Worm (Caenorhabditis elegans) whole organism, L4 larva: ENCODE data around the gene asp-6.

Source experiments
- D1046.2 ChIP-seq: fragments of 200-800 bp; sonication (Bioruptor generic); IDR thresholded peaks from 2 replicates; pipeline ENCODE4 v1.3.6; 2022; ENCODE audit warnings: missing genetic modification characterization, missing compliant biosample characterization
- R02D3.7 ChIP-seq: fragments of 150-350 bp; sonication (generic microtip); optimal IDR thresholded peaks from 3 replicates; lab custom pipeline; 2014; ENCODE audit warnings: missing biosample characterization, missing genetic modification characterization
- Y105C5A.15 ChIP-seq: fragments of 200-800 bp; sonication (Bioruptor generic); IDR thresholded peaks from 2 replicates; pipeline ENCODE4 v1.3.6; 2022; ENCODE audit warnings: missing genetic modification characterization, missing compliant biosample characterization
- Y48G9A.11 ChIP-seq: fragments of 200-800 bp; sonication (Bioruptor generic); IDR thresholded peaks from 2 replicates; pipeline ENCODE4 v1.3.6; 2022; ENCODE audit warnings: missing genetic modification reagents, missing genetic modification characterization, missing compliant biosample characterization
- Y5F2A.4 ChIP-seq: fragments of 200-800 bp; sonication (Bioruptor generic); optimal IDR thresholded peaks from 2 replicates; lab custom pipeline; 2018; ENCODE audit warnings: mild to moderate bottlenecking, missing genetic modification characterization, missing compliant biosample characterization
- aha-1 ChIP-seq: fragments of 150-350 bp; peaks from one replicate; lab custom pipeline; 2014; ENCODE audit warnings: missing biosample characterization, missing genetic modification characterization
- ceh-20 ChIP-seq: fragments of 200-800 bp; sonication (Bioruptor generic); IDR thresholded peaks from 2 replicates; pipeline ENCODE4 v1.3.6; 2022; ENCODE audit warnings: missing genetic modification reagents, missing genetic modification characterization, missing compliant biosample characterization
- ceh-44 ChIP-seq: fragments of 200-800 bp; sonication (Bioruptor generic); IDR thresholded peaks from 2 replicates; pipeline ENCODE4 v1.3.6; 2022; ENCODE audit warnings: missing genetic modification reagents, missing genetic modification characterization, missing compliant biosample characterization
- ctbp-1 ChIP-seq: fragments of 200-800 bp; sonication (Bioruptor generic); IDR thresholded peaks from 2 replicates; pipeline ENCODE4 v1.3.6; 2022; ENCODE audit warnings: missing genetic modification reagents, missing genetic modification characterization, missing compliant biosample characterization
- daf-16 ChIP-seq, 3 experiments: sonication (generic microtip); optimal IDR thresholded peaks; 2 replicates each; lab custom pipeline; 2016 to 2017; ENCODE audit warnings: missing genetic modification characterization in 3 of 3, missing genetic modification reagents in 3 of 3, mild to moderate bottlenecking in 2 of 3, missing compliant biosample characterization in 2 of 3, missing biosample characterization in 1 of 3, moderate library complexity in 1 of 3
- dmd-9 ChIP-seq: fragments of 200-800 bp; sonication (Bioruptor generic); IDR thresholded peaks from 2 replicates; pipeline ENCODE4 v1.3.6; 2022; ENCODE audit warnings: missing genetic modification reagents, missing genetic modification characterization, missing compliant biosample characterization
- duxl-1 ChIP-seq: sonication (generic microtip); optimal IDR thresholded peaks from 2 replicates; lab custom pipeline; 2016; ENCODE audit warnings: mild to moderate bottlenecking, missing genetic modification characterization, moderate library complexity, missing compliant biosample characterization; ENCODE audit not compliant: poor library complexity
- egl-43 ChIP-seq: fragments of 200-800 bp; sonication (Bioruptor generic); IDR thresholded peaks from 2 replicates; pipeline ENCODE4 v1.3.6; 2022; ENCODE audit warnings: missing genetic modification reagents, missing genetic modification characterization, missing compliant biosample characterization
- fkh-10 ChIP-seq: fragments of 150-350 bp; optimal IDR thresholded peaks from 2 replicates; lab custom pipeline; 2014; ENCODE audit warnings: missing biosample characterization, missing genetic modification reagents, missing genetic modification characterization
- hlh-11 ChIP-seq: fragments of 200-800 bp; sonication (Bioruptor generic); optimal IDR thresholded peaks from 2 replicates; lab custom pipeline; 2018; ENCODE audit warnings: mild to moderate bottlenecking, missing genetic modification characterization, missing compliant biosample characterization
- lin-29 ChIP-seq: fragments of 200-800 bp; sonication (Bioruptor generic); IDR thresholded peaks from 2 replicates; pipeline ENCODE4 v1.3.6; 2022; ENCODE audit warnings: missing genetic modification reagents, missing genetic modification characterization, missing compliant biosample characterization
- lin-39 ChIP-seq: fragments of 150-350 bp; optimal IDR thresholded peaks from 2 replicates; lab custom pipeline; 2014; ENCODE audit warnings: missing biosample characterization, missing genetic modification reagents, missing genetic modification characterization
- madf-5 ChIP-seq, 2 experiments: fragments of 200-800 bp; sonication (Bioruptor generic); IDR thresholded peaks; 2 replicates each; pipeline ENCODE4 v1.3.6; 2022; ENCODE audit warnings: missing compliant biosample characterization in 2 of 2, missing genetic modification characterization in 2 of 2
- mdl-1 ChIP-seq, 2 experiments: fragments of 150-350 bp in 1 of 2; sonication (generic microtip) in 1 of 2; optimal IDR thresholded peaks; 2 replicates each; lab custom pipeline; 2014 to 2017; ENCODE audit warnings: missing biosample characterization in 2 of 2, missing genetic modification characterization in 2 of 2
- mes-2 ChIP-seq: sonication (generic microtip); optimal IDR thresholded peaks from 2 replicates; lab custom pipeline; 2016; ENCODE audit warnings: missing genotype, mild to moderate bottlenecking, missing genetic modification characterization, missing compliant biosample characterization; ENCODE audit not compliant: poor library complexity, severe bottlenecking
- nhr-10 ChIP-seq: fragments of 150-350 bp; optimal IDR thresholded peaks from 2 replicates; lab custom pipeline; 2014; ENCODE audit warnings: missing biosample characterization, missing genetic modification characterization
- nhr-102 ChIP-seq: sonication (generic microtip); optimal IDR thresholded peaks from 2 replicates; lab custom pipeline; 2016; ENCODE audit warnings: mild to moderate bottlenecking, missing genetic modification characterization, moderate library complexity, missing compliant biosample characterization
- nhr-11 ChIP-seq: fragments of 150-350 bp; optimal IDR thresholded peaks from 2 replicates; lab custom pipeline; 2014; ENCODE audit warnings: missing biosample characterization, missing genetic modification characterization
- nhr-25 ChIP-seq: sonication (generic microtip); optimal IDR thresholded peaks from 2 replicates; lab custom pipeline; 2017; ENCODE audit warnings: missing genetic modification characterization, mild to moderate bottlenecking, missing compliant biosample characterization, antibody characterized with exemption, moderate library complexity, borderline replicate concordance; ENCODE audit not compliant: insufficient read depth
- nhr-28 ChIP-seq: fragments of 150-350 bp; optimal IDR thresholded peaks from 2 replicates; lab custom pipeline; 2014; ENCODE audit warnings: missing biosample characterization, missing genetic modification characterization
- nhr-41 ChIP-seq: fragments of 200-800 bp; sonication (Bioruptor generic); IDR thresholded peaks from 2 replicates; pipeline ENCODE4 v1.3.6; 2022; ENCODE audit warnings: missing genetic modification reagents, missing genetic modification characterization, missing compliant biosample characterization
- nhr-6 ChIP-seq: fragments of 150-350 bp; optimal IDR thresholded peaks from 2 replicates; lab custom pipeline; 2014; ENCODE audit warnings: missing biosample characterization, missing genetic modification characterization
- php-3 ChIP-seq: fragments of 200-800 bp; sonication (Bioruptor generic); IDR thresholded peaks from 2 replicates; pipeline ENCODE4 v1.3.6; 2022; ENCODE audit warnings: missing genetic modification reagents, missing genetic modification characterization, missing compliant biosample characterization
- pqm-1 ChIP-seq: sonication (generic microtip); optimal IDR thresholded peaks from 2 replicates; lab custom pipeline; 2017; ENCODE audit warnings: missing biosample characterization, missing genetic modification characterization
- rbr-2 ChIP-seq: sonication (generic microtip); optimal IDR thresholded peaks from 2 replicates; lab custom pipeline; 2016; ENCODE audit warnings: missing genotype, missing genetic modification characterization, missing compliant biosample characterization
- saeg-2 ChIP-seq: fragments of 200-800 bp; sonication (Bioruptor generic); IDR thresholded peaks from 2 replicates; pipeline ENCODE4 v1.3.6; 2022; ENCODE audit warnings: missing genetic modification reagents, missing genetic modification characterization, missing compliant biosample characterization
- snpc-1.2 ChIP-seq: fragments of 200-800 bp; sonication (Bioruptor generic); IDR thresholded peaks from 2 replicates; pipeline ENCODE4 v1.3.6; 2022; ENCODE audit warnings: missing genetic modification reagents, missing genetic modification characterization, missing compliant biosample characterization
- spr-3 ChIP-seq: fragments of 200-800 bp; sonication (Bioruptor generic); optimal IDR thresholded peaks from 2 replicates; lab custom pipeline; 2018; ENCODE audit warnings: mild to moderate bottlenecking, missing genetic modification characterization, missing compliant biosample characterization
- unc-130 ChIP-seq: sonication (generic microtip); optimal IDR thresholded peaks from 2 replicates; lab custom pipeline; 2016; ENCODE audit warnings: missing genetic modification reagents, missing genetic modification characterization, missing compliant biosample characterization
- unc-39 ChIP-seq: sonication (generic microtip); optimal IDR thresholded peaks from 2 replicates; lab custom pipeline; 2017; ENCODE audit warnings: missing biosample characterization, missing genetic modification characterization
- unc-62 ChIP-seq, 3 experiments: fragments of 150-350 bp in 1 of 3; sonication (generic microtip); optimal IDR thresholded peaks in 2 of 3; peaks in 1 of 3; 1 replicate in 1 of 3; 2 replicates in 2 of 3; lab custom pipeline; 2014 to 2017; ENCODE audit warnings: missing biosample characterization in 3 of 3, missing genetic modification characterization in 3 of 3, missing genetic modification reagents in 3 of 3, missing genotype in 1 of 3
- zfp-3 ChIP-seq: fragments of 200-800 bp; sonication (Bioruptor generic); conservative IDR thresholded peaks from 2 replicates; pipeline ENCODE4 v1.3.6; 2022; ENCODE audit warnings: missing genetic modification reagents, missing genetic modification characterization, missing compliant biosample characterization
- zip-11 ChIP-seq: fragments of 200-800 bp; sonication (Bioruptor generic); IDR thresholded peaks from 2 replicates; pipeline ENCODE4 v1.3.6; 2022; ENCODE audit warnings: missing genetic modification characterization, missing compliant biosample characterization
- zip-2 ChIP-seq: fragments of 150-350 bp; optimal IDR thresholded peaks from 2 replicates; lab custom pipeline; 2014; ENCODE audit warnings: missing biosample characterization, missing genetic modification characterization
- ztf-11 ChIP-seq: fragments of 150-350 bp; optimal IDR thresholded peaks from 2 replicates; lab custom pipeline; 2014; ENCODE audit warnings: missing biosample characterization, missing genetic modification characterization

Gene asp-6

ce11 chrV:8243201-8243600 is 25.5 kb downstream of the asp-6 start:
- TF ChIP-seq rbr-2 (tag; lab: Kevin White, UChicago) (no peak), zip-11 (GFP tag; lab: Robert Waterston, UW) (no peak), saeg-2 (GFP tag; lab: Robert Waterston, UW) (no peak), aha-1 (tag; lab: Kevin White, UChicago) (peak; percentile 29), lin-39 (tag; lab: Kevin White, UChicago) (no peak), lin-29 (GFP tag; lab: Robert Waterston, UW) (no peak), mes-2 (tag; lab: Kevin White, UChicago) (no peak), nhr-41 (GFP tag; lab: Robert Waterston, UW) (no peak), dmd-9 (GFP tag; lab: Robert Waterston, UW) (no peak), unc-39 (no peak), Y5F2A.4 (GFP tag; lab: Kevin White, UChicago) (no peak), egl-43 (GFP tag; lab: Robert Waterston, UW) (no peak), nhr-25 (tag; lab: Kevin White, UChicago) (no peak), ceh-20 (no peak), R02D3.7 (tag; lab: Kevin White, UChicago) (no peak), pqm-1 (tag; lab: Kevin White, UChicago) (peak; percentile 50), madf-5 (GFP tag; IDR thresholded peaks at IDR 0.05; lab: Robert Waterston, UW) (no peak), nhr-11 (tag; lab: Kevin White, UChicago) (no peak), daf-16 (GFP tag; optimal IDR thresholded peaks at IDR 0.05; lab: Kevin White, UChicago) (no peak), daf-16 (tag; optimal IDR thresholded peaks at IDR 0.05; lab: Kevin White, UChicago) (peak; percentile 26), unc-62 (GFP tag; optimal IDR thresholded peaks at IDR 0.05 in 1 of 2; lab: Kevin White, UChicago) (peak in 1 of 2 experiments; percentile 64), unc-62 (tag; optimal IDR thresholded peaks at IDR 0.05; lab: Kevin White, UChicago) (no peak), ctbp-1 (GFP tag; lab: Robert Waterston, UW) (no peak), nhr-28 (tag; lab: Kevin White, UChicago) (peak; percentile 48)

DNA sequence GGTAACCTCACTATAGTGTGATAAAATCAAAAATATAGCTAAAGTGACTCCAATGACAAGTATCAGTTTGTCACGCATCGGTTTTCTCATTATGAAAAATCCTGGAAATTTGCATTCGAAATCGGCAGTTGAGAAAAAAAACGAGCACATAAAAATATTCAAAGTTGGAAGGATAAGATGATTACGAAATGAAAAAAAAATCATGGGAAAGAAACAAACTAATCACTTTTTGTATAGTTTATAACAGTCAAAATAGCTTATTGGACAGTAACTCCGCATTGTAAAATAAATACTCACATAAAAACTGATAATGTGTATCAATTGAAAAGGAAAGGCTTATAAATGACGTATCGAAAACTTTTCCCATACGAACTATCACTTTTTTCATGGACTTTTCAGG is 25.9 kb downstream of the asp-6 start, which contains the start of gene C16D9.4:
Gene C16D9.4, minus strand, starts transcription at position 101 of the 400 bp plus-strand sequence.
- no peak for TF ChIP-seq fkh-10
- no peak for TF ChIP-seq Y48G9A.11
- no peak for TF ChIP-seq ztf-11 (tag; lab: Kevin White, UChicago)
- peak; percentile 33; the same call in 1 of the 2 replicates for TF ChIP-seq php-3 (GFP tag; lab: Robert Waterston, UW)
- no peak for TF ChIP-seq duxl-1

DNA sequence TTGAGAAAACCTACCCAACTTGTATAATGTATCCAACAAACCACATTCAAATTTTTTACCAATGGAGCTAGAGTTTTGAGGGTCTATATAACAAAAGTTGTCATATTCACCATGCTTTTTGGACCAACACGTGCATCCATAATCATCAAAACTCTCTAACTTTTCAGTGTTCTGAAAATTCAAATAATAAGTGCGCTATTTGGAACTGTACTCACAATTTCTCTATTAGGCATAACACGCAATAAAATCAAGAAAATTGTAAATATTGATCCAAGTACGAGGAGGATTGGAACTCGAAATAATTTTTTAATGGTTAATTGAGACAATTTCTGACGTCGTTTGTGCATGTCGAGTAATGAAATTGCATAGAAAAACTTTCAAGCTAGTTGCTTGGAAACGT is 28.8 kb downstream of the asp-6 start, which contains the start of gene C16D9.3:
Gene C16D9.3, minus strand, starts transcription at position 101 of the 400 bp plus-strand sequence.
- no peak for TF ChIP-seq zip-2 (tag; lab: Kevin White, UChicago)
- no peak for TF ChIP-seq nhr-6 (tag; lab: Kevin White, UChicago)
- no peak for TF ChIP-seq unc-130 (GFP tag; lab: Kevin White, UChicago)
- TF ChIP-seq ceh-44 (GFP tag; lab: Robert Waterston, UW): no peak
- TF ChIP-seq snpc-1.2 (GFP tag; lab: Robert Waterston, UW): no peak
- no peak for TF ChIP-seq nhr-102 (tag; lab: Kevin White, UChicago)
- TF ChIP-seq mdl-1 (tag; optimal IDR thresholded peaks at IDR 0.05; lab: Kevin White, UChicago): no peak
- no peak for TF ChIP-seq nhr-10 (tag; lab: Kevin White, UChicago)
- TF ChIP-seq mes-2 (tag; lab: Kevin White, UChicago): no peak
- no peak for TF ChIP-seq Y105C5A.15 (GFP tag; lab: Robert Waterston, UW)
- TF ChIP-seq D1046.2 (GFP tag; lab: Robert Waterston, UW): no peak
- no peak for TF ChIP-seq spr-3
- no peak for TF ChIP-seq rbr-2 (tag; lab: Kevin White, UChicago)
- TF ChIP-seq hlh-11 (tag; lab: Kevin White, UChicago): no peak
- TF ChIP-seq Y48G9A.11: no peak
- no peak for TF ChIP-seq zfp-3 (GFP tag; lab: Robert Waterston, UW)
